Worm (Caenorhabditis elegans) whole organism, late embryonic: ENCODE data around the gene srj-18.

Experiments used
- C08G9.2 ChIP-seq: sonication (generic microtip); optimal IDR thresholded peaks from 2 replicates; lab custom pipeline; 2016; ENCODE audit warnings: mild to moderate bottlenecking, missing genetic modification characterization, moderate library complexity, missing compliant biosample characterization
- T23F11.4 ChIP-seq: fragments of 200-800 bp; sonication (Bioruptor generic); optimal IDR thresholded peaks from 2 replicates; lab custom pipeline; 2018; ENCODE audit warnings: mild to moderate bottlenecking, missing genetic modification characterization, missing compliant biosample characterization
- ahr-1 ChIP-seq: sonication (generic microtip); optimal IDR thresholded peaks from 2 replicates; lab custom pipeline; 2016; ENCODE audit warnings: missing genetic modification characterization, missing compliant biosample characterization
- ama-1 ChIP-seq: fragments of 150-350 bp; optimal IDR thresholded peaks from 2 replicates; lab custom pipeline; 2014
- ceh-22 ChIP-seq: sonication (generic microtip); optimal IDR thresholded peaks from 2 replicates; lab custom pipeline; 2017; ENCODE audit warnings: missing biosample characterization, missing genetic modification characterization
- ceh-24 ChIP-seq: sonication (generic microtip); optimal IDR thresholded peaks from 2 replicates; lab custom pipeline; 2016; ENCODE audit warnings: mild to moderate bottlenecking, missing genetic modification characterization, missing compliant biosample characterization
- ceh-30 ChIP-seq: fragments of 150-350 bp; optimal IDR thresholded peaks from 2 replicates; lab custom pipeline; 2014; ENCODE audit warnings: missing biosample characterization, missing genetic modification characterization
- ceh-48 ChIP-seq: sonication (generic microtip); optimal IDR thresholded peaks from 2 replicates; lab custom pipeline; 2016; ENCODE audit warnings: missing genetic modification characterization, inconsistent platforms, missing compliant biosample characterization
- ceh-9 ChIP-seq: sonication (generic microtip); optimal IDR thresholded peaks from 2 replicates; lab custom pipeline; 2016; ENCODE audit warnings: mild to moderate bottlenecking, missing genetic modification characterization, inconsistent platforms, missing compliant biosample characterization
- elt-2 ChIP-seq: sonication (generic microtip); optimal IDR thresholded peaks from 2 replicates; lab custom pipeline; 2016; ENCODE audit warnings: missing genetic modification reagents, missing genetic modification characterization, missing compliant biosample characterization
- ets-4 ChIP-seq: sonication (generic microtip); optimal IDR thresholded peaks from 2 replicates; lab custom pipeline; 2016; ENCODE audit warnings: missing genetic modification characterization, missing compliant biosample characterization
- eyg-1 ChIP-seq: sonication (generic microtip); optimal IDR thresholded peaks from 2 replicates; lab custom pipeline; 2016; ENCODE audit warnings: missing genotype, missing genetic modification characterization, missing compliant biosample characterization
- fkh-10 ChIP-seq: fragments of 150-350 bp; optimal IDR thresholded peaks from 2 replicates; lab custom pipeline; 2014; ENCODE audit warnings: missing biosample characterization, missing genetic modification reagents, missing genetic modification characterization
- fkh-6 ChIP-seq: sonication (generic microtip); optimal IDR thresholded peaks from 2 replicates; lab custom pipeline; 2016; ENCODE audit warnings: missing genetic modification characterization, missing compliant biosample characterization
- hlh-13 ChIP-seq: fragments of 200-800 bp; sonication (Bioruptor generic); optimal IDR thresholded peaks from 2 replicates; lab custom pipeline; 2018; ENCODE audit warnings: mild to moderate bottlenecking, missing genetic modification characterization, missing compliant biosample characterization
- hlh-15 ChIP-seq: sonication (generic microtip); optimal IDR thresholded peaks from 2 replicates; lab custom pipeline; 2016; ENCODE audit warnings: missing genetic modification characterization, missing compliant biosample characterization
- hlh-30 ChIP-seq: sonication (generic microtip); optimal IDR thresholded peaks from 2 replicates; lab custom pipeline; 2017; ENCODE audit warnings: antibody characterized with exemption, missing genetic modification characterization, missing compliant biosample characterization; ENCODE audit not compliant: insufficient read depth
- lim-6 ChIP-seq: sonication (generic microtip); optimal IDR thresholded peaks from 2 replicates; lab custom pipeline; 2016; ENCODE audit warnings: missing genetic modification characterization, missing compliant biosample characterization
- lin-11 ChIP-seq: fragments of 200-800 bp; sonication (Bioruptor generic); optimal IDR thresholded peaks from 2 replicates; lab custom pipeline; 2018; ENCODE audit warnings: mild to moderate bottlenecking, missing genetic modification characterization, missing compliant biosample characterization
- madf-2 ChIP-seq: sonication (generic microtip); optimal IDR thresholded peaks from 2 replicates; lab custom pipeline; 2017; ENCODE audit warnings: missing genetic modification characterization, missing compliant biosample characterization
- mec-3 ChIP-seq: sonication (generic microtip); optimal IDR thresholded peaks from 2 replicates; lab custom pipeline; 2016; ENCODE audit warnings: borderline replicate concordance, missing genetic modification characterization, missing compliant biosample characterization
- nfya-1 ChIP-seq: sonication (generic microtip); optimal IDR thresholded peaks from 2 replicates; lab custom pipeline; 2017; ENCODE audit warnings: missing genetic modification characterization, mild to moderate bottlenecking, missing compliant biosample characterization, antibody characterized with exemption, moderate library complexity
- nhr-11 ChIP-seq: fragments of 150-350 bp; optimal IDR thresholded peaks from 2 replicates; lab custom pipeline; 2014; ENCODE audit warnings: missing biosample characterization, missing genetic modification characterization
- nhr-232 ChIP-seq: sonication (generic microtip); optimal IDR thresholded peaks from 2 replicates; lab custom pipeline; 2016; ENCODE audit warnings: missing genetic modification characterization, missing compliant biosample characterization
- pat-9 ChIP-seq: fragments of 200-800 bp; sonication (Bioruptor generic); optimal IDR thresholded peaks from 2 replicates; lab custom pipeline; 2018; ENCODE audit warnings: mild to moderate bottlenecking, missing genetic modification characterization, moderate library complexity, missing compliant biosample characterization
- pqm-1 ChIP-seq: sonication (generic microtip); optimal IDR thresholded peaks from 2 replicates; lab custom pipeline; 2016; ENCODE audit warnings: missing genetic modification characterization, missing compliant biosample characterization
- pros-1 ChIP-seq: fragments of 150-350 bp; optimal IDR thresholded peaks from 2 replicates; lab custom pipeline; 2014; ENCODE audit warnings: missing biosample characterization, missing genetic modification reagents, missing genetic modification characterization
- sdc-2 ChIP-seq: sonication (generic microtip); optimal IDR thresholded peaks from 2 replicates; lab custom pipeline; 2016; ENCODE audit warnings: missing genotype, missing genetic modification characterization, missing compliant biosample characterization
- sox-2 ChIP-seq: fragments of 200-800 bp; sonication (Bioruptor generic); IDR thresholded peaks from 2 replicates; pipeline ENCODE4 v1.3.6; 2022; ENCODE audit warnings: missing genetic modification reagents, missing genetic modification characterization, missing compliant biosample characterization
- syd-9 ChIP-seq: sonication (generic microtip); optimal IDR thresholded peaks from 2 replicates; lab custom pipeline; 2016; ENCODE audit warnings: mild to moderate bottlenecking, missing genetic modification characterization, moderate library complexity, missing compliant biosample characterization
- tbx-2 ChIP-seq: sonication (generic microtip); optimal IDR thresholded peaks from 2 replicates; lab custom pipeline; 2016; ENCODE audit warnings: missing genetic modification characterization, missing compliant biosample characterization
- tbx-7 ChIP-seq: sonication (generic microtip); optimal IDR thresholded peaks from 2 replicates; lab custom pipeline; 2016; ENCODE audit warnings: missing genotype, missing genetic modification characterization, missing compliant biosample characterization
- ttx-3 ChIP-seq: sonication (generic microtip); optimal IDR thresholded peaks from 2 replicates; lab custom pipeline; 2016; ENCODE audit warnings: missing genetic modification reagents, missing genetic modification characterization, missing compliant biosample characterization
- unc-3 ChIP-seq, 2 experiments: fragments of 200-800 bp in 1 of 2; sonication (Bioruptor generic) in 1 of 2; sonication (generic microtip) in 1 of 2; conservative IDR thresholded peaks in 1 of 2; optimal IDR thresholded peaks in 1 of 2; 2 replicates each; pipeline versions ENCODE4 v1.3.6 to Lab custom; 2016 to 2022; ENCODE audit warnings: missing compliant biosample characterization in 2 of 2, missing genetic modification characterization in 2 of 2, missing genetic modification reagents in 1 of 2
- unc-42 ChIP-seq: sonication (generic microtip); optimal IDR thresholded peaks from 2 replicates; lab custom pipeline; 2016; ENCODE audit warnings: missing genotype, missing genetic modification characterization, missing compliant biosample characterization
- unc-55 ChIP-seq: sonication (generic microtip); optimal IDR thresholded peaks from 2 replicates; lab custom pipeline; 2017; ENCODE audit warnings: missing biosample characterization, missing genetic modification reagents, missing genetic modification characterization
- unc-86 ChIP-seq: sonication (generic microtip); optimal IDR thresholded peaks from 2 replicates; lab custom pipeline; 2016; ENCODE audit warnings: missing genetic modification characterization, missing compliant biosample characterization
- zip-5 ChIP-seq: sonication (generic microtip); optimal IDR thresholded peaks from 2 replicates; lab custom pipeline; 2016; ENCODE audit warnings: missing genetic modification characterization, missing compliant biosample characterization

srj-18 gene

DNA sequence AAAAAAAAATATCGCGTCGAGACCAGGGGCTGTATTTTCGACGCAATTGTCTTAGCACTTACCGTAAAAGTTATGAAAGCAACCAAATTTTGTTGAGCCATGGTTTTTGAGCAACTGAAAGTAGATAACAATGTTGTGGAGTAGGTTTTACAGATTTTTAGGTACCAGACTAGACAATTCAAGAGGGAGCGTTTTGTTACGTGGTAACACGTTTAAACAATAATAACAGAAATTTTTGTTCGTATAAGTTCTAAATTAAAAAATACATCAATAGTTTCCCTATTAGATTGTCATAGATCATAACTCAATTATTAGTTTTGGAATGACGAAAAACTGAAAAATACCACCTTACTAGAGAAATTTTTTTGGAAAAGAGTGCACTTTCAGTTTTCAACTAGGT lies 24.1 kb upstream of the srj-18 start, which contains the start of gene srx-24:
Gene srx-24 (minus strand): TSS at position 101 of the 400 bp plus-strand sequence.
- TF ChIP-seq ceh-24 (tag; lab: Kevin White, UChicago) (no peak), lim-6 (no peak), ceh-22 (tag; lab: Kevin White, UChicago) (no peak), unc-55 (no peak), hlh-30 (tag; lab: Kevin White, UChicago) (no peak), hlh-15 (tag; lab: Kevin White, UChicago) (no peak), lin-11 (tag; lab: Kevin White, UChicago) (no peak), ttx-3 (tag; lab: Kevin White, UChicago) (no peak), mec-3 (tag; lab: Kevin White, UChicago) (no peak), fkh-6 (tag; lab: Kevin White, UChicago) (no peak), eyg-1 (tag; lab: Kevin White, UChicago) (no peak), fkh-10 (no peak), ets-4 (tag; lab: Kevin White, UChicago) (no peak), C08G9.2 (tag; lab: Kevin White, UChicago) (no peak), unc-3 (GFP tag; conservative IDR thresholded peaks at IDR 0.05; lab: Robert Waterston, UW) (no peak), unc-3 (tag; optimal IDR thresholded peaks at IDR 0.05; lab: Kevin White, UChicago) (no peak), T23F11.4 (no peak), ceh-48 (no peak), pqm-1 (tag; lab: Kevin White, UChicago) (no peak), sox-2 (GFP tag; lab: Robert Waterston, UW) (no peak), ceh-9 (tag; lab: Kevin White, UChicago) (no peak)

DNA sequence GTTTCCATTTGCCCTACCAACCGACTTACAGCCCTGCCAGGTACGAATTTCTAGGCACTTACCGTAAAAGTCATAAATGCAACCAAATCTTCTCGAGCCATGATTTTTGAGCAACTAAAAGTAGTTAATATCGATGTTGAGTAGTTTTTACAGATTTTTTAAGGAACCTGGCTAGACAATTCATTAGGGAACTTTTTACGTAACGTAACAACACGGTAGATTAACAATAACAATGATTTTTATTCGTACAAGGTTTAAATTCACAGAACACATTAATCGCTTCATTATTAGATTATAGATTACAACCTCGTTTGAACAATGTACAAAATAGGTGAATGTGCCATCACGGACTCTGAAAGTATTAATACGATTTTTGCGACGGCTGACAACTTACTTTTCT lies 21.1 kb upstream of the srj-18 start, which contains the start of gene srx-26:
Gene srx-26 (minus strand): TSS at position 101 of the 400 bp plus-strand sequence.
- TF ChIP-seq pros-1 (no peak), nhr-11 (tag; lab: Kevin White, UChicago) (no peak), ceh-24 (tag; lab: Kevin White, UChicago) (no peak), elt-2 (tag; lab: Kevin White, UChicago) (no peak), C08G9.2 (tag; lab: Kevin White, UChicago) (no peak), eyg-1 (tag; lab: Kevin White, UChicago) (no peak), pqm-1 (tag; lab: Kevin White, UChicago) (no peak), unc-86 (tag; lab: Kevin White, UChicago) (no peak), ama-1 (lab: Kevin White, UChicago) (no peak), fkh-6 (tag; lab: Kevin White, UChicago) (no peak), ahr-1 (tag; lab: Kevin White, UChicago) (no peak), nhr-232 (tag; lab: Kevin White, UChicago) (no peak), fkh-10 (no peak), lin-11 (tag; lab: Kevin White, UChicago) (no peak)

DNA sequence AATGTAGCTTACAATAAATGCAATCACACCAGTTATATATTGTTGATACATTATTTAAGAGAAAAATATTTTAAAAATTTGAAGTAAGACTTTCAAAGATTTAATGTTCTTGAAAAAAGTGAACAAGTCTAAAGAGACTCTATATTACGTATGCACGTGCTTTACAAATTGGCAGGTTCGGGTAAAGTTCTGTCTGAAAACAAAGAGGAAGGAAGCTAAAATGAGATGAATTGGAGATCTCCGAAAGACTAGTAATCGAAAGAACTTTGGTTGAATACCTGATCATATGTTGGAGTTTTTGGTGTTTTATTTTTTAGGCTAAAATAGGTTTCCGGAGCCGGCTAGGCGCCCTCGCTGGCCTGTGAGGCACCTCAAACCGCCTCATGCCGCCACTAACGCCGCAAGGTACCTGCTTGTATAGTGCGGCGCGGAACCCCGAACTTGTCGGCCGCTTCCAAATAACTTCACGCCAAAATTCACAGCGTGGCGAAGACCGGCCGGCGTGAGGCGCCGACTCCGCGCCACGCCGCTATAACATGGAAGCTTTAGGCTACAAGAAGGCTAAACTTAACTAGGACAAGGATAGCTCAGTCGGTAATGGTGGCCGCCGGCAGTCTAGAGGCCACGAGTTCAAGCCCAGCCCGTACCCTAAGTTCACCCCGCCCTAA lies 16.8 kb upstream of the srj-18 start, which contains the start of gene srx-28:
Gene srx-28 (minus strand): TSS at position 51 of the 668 bp plus-strand sequence.
- TF ChIP-seq nhr-232 (tag; lab: Kevin White, UChicago), result no peak
- TF ChIP-seq ceh-48, result no peak
- TF ChIP-seq madf-2 (tag; lab: Kevin White, UChicago), result no peak
- TF ChIP-seq nfya-1 (tag; lab: Kevin White, UChicago), result no peak
- no peak for TF ChIP-seq fkh-6 (tag; lab: Kevin White, UChicago)
- TF ChIP-seq ceh-30 (tag; lab: Kevin White, UChicago), result no peak
- TF ChIP-seq mec-3 (tag; lab: Kevin White, UChicago), result no peak
- TF ChIP-seq hlh-13 (GFP tag; lab: Kevin White, UChicago), result no peak
- TF ChIP-seq syd-9 (tag; lab: Kevin White, UChicago), result no peak
- no peak for TF ChIP-seq pqm-1 (tag; lab: Kevin White, UChicago)
- TF ChIP-seq nhr-11 (tag; lab: Kevin White, UChicago), result no peak
- no peak for TF ChIP-seq zip-5 (tag; lab: Kevin White, UChicago)

DNA sequence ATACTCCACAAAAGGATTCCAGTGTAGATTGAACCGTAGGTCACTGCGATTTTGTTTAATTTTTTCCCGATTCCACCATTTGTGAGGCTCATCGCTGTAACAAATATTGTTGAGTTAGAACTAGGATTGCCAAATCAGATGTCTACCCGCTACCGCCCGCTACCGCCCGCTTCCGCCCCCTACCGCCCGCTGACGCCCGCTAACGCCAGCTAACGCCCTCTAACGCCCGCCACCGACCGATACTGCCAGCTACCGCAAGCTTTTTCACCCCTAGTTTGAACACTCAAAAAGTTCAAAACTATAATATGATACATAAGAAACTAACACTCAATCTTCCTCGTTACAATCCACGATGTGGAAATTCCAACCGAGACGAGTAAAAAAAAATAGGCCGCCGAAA lies 15.7 kb upstream of the srj-18 start:
- TF ChIP-seq pat-9 (tag; lab: Kevin White, UChicago) (no peak), ceh-22 (tag; lab: Kevin White, UChicago) (no peak), lin-11 (tag; lab: Kevin White, UChicago) (no peak), sdc-2 (no peak), unc-42 (tag; lab: Kevin White, UChicago) (no peak), tbx-2 (no peak), tbx-7 (tag; lab: Kevin White, UChicago) (no peak), ceh-30 (tag; lab: Kevin White, UChicago) (no peak)
